Fruit fly (Drosophila melanogaster): ENCODE data around the gene CG15484.

DNA sequence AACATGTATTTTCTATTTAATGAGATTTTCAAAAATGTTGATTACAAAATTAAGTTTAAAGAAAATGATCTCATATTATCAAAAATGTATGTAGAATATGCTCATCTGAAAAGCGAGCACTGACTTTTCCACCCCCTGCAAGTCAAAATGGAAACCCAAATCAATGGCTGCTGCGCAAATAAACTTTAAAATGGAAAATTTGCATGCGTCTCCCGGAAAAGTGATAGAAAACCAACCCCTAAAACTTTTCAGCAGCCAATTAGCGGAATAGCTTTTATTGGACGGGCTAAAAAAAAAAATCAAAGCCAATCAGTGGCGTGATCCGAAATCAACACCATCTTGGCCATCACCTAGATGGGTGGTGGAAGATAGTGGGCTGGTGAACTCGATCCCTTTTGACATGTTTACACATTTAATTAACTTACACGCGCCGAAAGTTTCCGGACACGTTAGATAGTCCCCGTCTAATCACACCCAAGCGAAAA, 18.2 kb downstream of the CG15484 start:
- TF ChIP-seq Myc (optimal IDR thresholded peaks at IDR 0.05) (no peak), h (optimal IDR thresholded peaks at IDR 0.05) (no peak), psq (optimal IDR thresholded peaks at IDR 0.05) (no peak)

All from Kc167 (cell line).